Worm (Caenorhabditis elegans): ENCODE results near the gene nstp-7.
A peak's percentile ranks its signal among the peaks of the same experiment; 100 is the strongest.

The nstp-7 gene

DNA sequence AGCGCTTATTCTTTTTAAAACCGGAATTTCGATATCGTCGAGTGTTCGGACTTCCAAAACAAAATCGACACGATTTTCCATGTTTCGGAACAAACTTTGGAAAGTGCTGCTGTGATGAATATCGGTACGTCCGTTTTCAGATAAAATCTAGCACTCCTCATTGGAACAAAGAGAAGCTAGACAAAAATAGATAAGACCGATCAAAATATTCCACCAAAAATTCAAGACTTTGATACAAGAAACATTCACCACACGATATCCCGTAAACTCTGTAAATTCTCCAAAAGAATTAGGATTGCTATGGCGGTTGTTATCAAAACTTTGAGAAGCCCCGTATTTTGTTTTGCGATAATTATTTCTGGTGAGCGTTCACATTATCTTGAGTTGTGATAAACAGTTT lies 38.5 kb upstream of the nstp-7 start, which contains the start of gene C14C6.3:
C14C6.3 (plus strand) TSS at position 301 of the 400 bp plus-strand sequence.
- TF ChIP-seq efl-1 (optimal IDR thresholded peaks at IDR 0.05) (no peak), efl-1 (GFP tag; optimal IDR thresholded peaks at IDR 0.05 in 1 of 2) (no peak), ztf-4 (tag; optimal IDR thresholded peaks at IDR 0.05) (no peak), pag-3 (tag; optimal IDR thresholded peaks at IDR 0.05; ENCODE audit: borderline replicate concordance, insufficient read depth) (no peak), nhr-77 (tag; optimal IDR thresholded peaks at IDR 0.05) (no peak), fkh-10 (GFP tag; optimal IDR thresholded peaks at IDR 0.05) (no peak), elt-2 (tag; optimal IDR thresholded peaks at IDR 0.05) (no peak)

DNA sequence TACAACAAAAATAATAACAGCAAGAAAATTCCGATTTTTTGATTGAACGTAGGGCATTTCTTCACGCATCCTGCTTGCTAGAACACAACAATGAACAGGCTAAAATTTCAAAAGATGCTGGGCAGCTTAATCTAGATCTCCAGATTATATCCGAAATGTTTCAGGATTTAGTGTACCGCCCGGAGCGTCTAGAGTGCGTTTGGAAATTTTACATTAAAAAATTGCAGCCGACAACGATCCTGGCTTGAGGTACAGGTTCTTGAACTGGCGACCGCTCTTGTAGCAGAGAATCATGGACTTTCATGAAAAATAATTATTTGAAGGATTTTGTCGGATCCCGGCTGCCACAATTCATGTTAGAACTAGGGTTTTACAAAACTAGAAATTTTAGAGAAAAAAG lies 33.7 kb upstream of the nstp-7 start, which contains the start of gene C14C6.6:
C14C6.6 (minus strand) TSS at position 101 of the 400 bp plus-strand sequence.
- TF ChIP-seq unc-62 (GFP tag; optimal IDR thresholded peaks at IDR 0.05) (no peak), C34B4.2 (tag; optimal IDR thresholded peaks at IDR 0.05) (no peak), vab-15 (tag; optimal IDR thresholded peaks at IDR 0.05) (no peak), nhr-20 (tag; optimal IDR thresholded peaks at IDR 0.05) (no peak)

ce11 chrV:552406-552805 lies 29.3 kb upstream of the nstp-7 start:
- TF ChIP-seq snu-23 (GFP tag; optimal IDR thresholded peaks at IDR 0.05) (no peak), unc-130 (tag; optimal IDR thresholded peaks at IDR 0.05) (no peak), ceh-82 (tag; optimal IDR thresholded peaks at IDR 0.05) (no peak), unc-62 (GFP tag; optimal IDR thresholded peaks at IDR 0.05) (no peak), mep-1 (tag; optimal IDR thresholded peaks at IDR 0.05) (no peak), isw-1 (GFP tag; IDR thresholded peaks at IDR 0.05) (no peak), swsn-7 (tag; optimal IDR thresholded peaks at IDR 0.05) (no peak), ceh-8 (GFP tag; optimal IDR thresholded peaks at IDR 0.05) (no peak)

- TF ChIP-seq nhr-11 (tag; optimal IDR thresholded peaks at IDR 0.05), result no peak
- no peak for TF ChIP-seq snpc-4 (tag; optimal IDR thresholded peaks at IDR 0.05)
- no peak for TF ChIP-seq jun-1 (tag; optimal IDR thresholded peaks at IDR 0.05)
- TF ChIP-seq sptf-1 (tag; optimal IDR thresholded peaks at IDR 0.05), result no peak
- TF ChIP-seq nhr-85 (tag), result no peak
- no peak for TF ChIP-seq nhr-19 (GFP tag; conservative IDR thresholded peaks at IDR 0.05)
- TF ChIP-seq C16A3.4 (tag; optimal IDR thresholded peaks at IDR 0.05), result no peak
- no peak for TF ChIP-seq vab-15 (tag; optimal IDR thresholded peaks at IDR 0.05)
- TF ChIP-seq alr-1 (tag; optimal IDR thresholded peaks at IDR 0.05; ENCODE audit: borderline replicate concordance), result no peak
- no peak for TF ChIP-seq egl-13 (tag; optimal IDR thresholded peaks at IDR 0.05)
- TF ChIP-seq lin-39 (tag; optimal IDR thresholded peaks at IDR 0.05), result no peak
- TF ChIP-seq C34B4.2 (tag; optimal IDR thresholded peaks at IDR 0.05), result no peak
- TF ChIP-seq hpl-2 (GFP tag; optimal IDR thresholded peaks at IDR 0.05), result no peak
- no peak for TF ChIP-seq ets-5 (GFP tag; IDR thresholded peaks at IDR 0.05)
- TF ChIP-seq ztf-11 (tag; optimal IDR thresholded peaks at IDR 0.05), result no peak
- TF ChIP-seq lin-13 (GFP tag; optimal IDR thresholded peaks at IDR 0.05), result no peak
- no peak for TF ChIP-seq Y116A8C.19 (tag; optimal IDR thresholded peaks at IDR 0.05; ENCODE audit: borderline replicate concordance)
- TF ChIP-seq nhr-77 (tag; optimal IDR thresholded peaks at IDR 0.05), result no peak
Measured at ce11 chrV:553067-553466, 28.6 kb upstream of the nstp-7 start, which contains the start of gene C14C6.8. Gene C14C6.8 (minus strand): TSS chrV:553167.

ce11 chrV:556055-556454 lies 25.7 kb upstream of the nstp-7 start, which contains the start of gene srx-8:
Gene srx-8 (minus strand): TSS chrV:556155.
- no peak for TF ChIP-seq pqm-1 (tag; optimal IDR thresholded peaks at IDR 0.05)
- no peak for TF ChIP-seq Y116A8C.19 (tag; optimal IDR thresholded peaks at IDR 0.05; ENCODE audit: borderline replicate concordance)
- no peak for TF ChIP-seq isw-1 (GFP tag; IDR thresholded peaks at IDR 0.05)
- TF ChIP-seq efl-1 (optimal IDR thresholded peaks at IDR 0.05), result no peak
- TF ChIP-seq efl-1 (GFP tag; optimal IDR thresholded peaks at IDR 0.05 in 1 of 2), result peak in 1 of 2 experiments; percentile 56
